Fruit fly (Drosophila melanogaster): Measurements from ENCODE around the gene CG10621.

CG10621 gene

DNA sequence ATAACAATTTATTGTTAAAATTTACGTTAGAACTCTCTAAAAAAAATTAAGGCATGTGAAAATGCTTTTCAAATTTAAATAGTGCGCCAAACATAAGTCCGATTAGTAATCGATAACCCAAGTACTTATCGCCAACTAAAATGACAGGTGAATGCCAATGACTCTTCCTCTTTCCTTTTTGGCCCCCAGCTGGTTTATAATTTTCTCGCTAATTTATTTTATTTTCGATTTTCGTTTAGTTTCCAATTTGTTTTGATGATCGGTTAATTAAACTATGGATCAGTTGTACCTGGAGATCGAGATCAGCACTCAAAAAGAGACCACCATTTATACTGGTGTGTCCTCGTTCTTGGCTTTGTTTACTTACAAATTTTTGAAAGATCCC, 5.5 kb downstream of the CG10621 start, which contains the start of gene CG10428:
TSS of gene CG10428 (plus strand) at position 161 of the 385 bp plus-strand sequence.
- TF ChIP-seq cnc (optimal IDR thresholded peaks at IDR 0.05) = no peak
- no peak for TF ChIP-seq pad (GFP tag; optimal IDR thresholded peaks at IDR 0.05)
- TF ChIP-seq toe (GFP tag; optimal IDR thresholded peaks at IDR 0.05) = no peak
- TF ChIP-seq bab1 (GFP tag; optimal IDR thresholded peaks at IDR 0.05) = peak; percentile 8
- no peak for TF ChIP-seq Crg-1 (GFP tag; optimal IDR thresholded peaks at IDR 0.05)
- no peak for TF ChIP-seq CG12768 (GFP tag; optimal IDR thresholded peaks at IDR 0.05)
- TF ChIP-seq CG14711 (tag; optimal IDR thresholded peaks at IDR 0.05) = no peak
- no peak for TF ChIP-seq kay (GFP tag; ENCODE audit: borderline replicate concordance)

DNA sequence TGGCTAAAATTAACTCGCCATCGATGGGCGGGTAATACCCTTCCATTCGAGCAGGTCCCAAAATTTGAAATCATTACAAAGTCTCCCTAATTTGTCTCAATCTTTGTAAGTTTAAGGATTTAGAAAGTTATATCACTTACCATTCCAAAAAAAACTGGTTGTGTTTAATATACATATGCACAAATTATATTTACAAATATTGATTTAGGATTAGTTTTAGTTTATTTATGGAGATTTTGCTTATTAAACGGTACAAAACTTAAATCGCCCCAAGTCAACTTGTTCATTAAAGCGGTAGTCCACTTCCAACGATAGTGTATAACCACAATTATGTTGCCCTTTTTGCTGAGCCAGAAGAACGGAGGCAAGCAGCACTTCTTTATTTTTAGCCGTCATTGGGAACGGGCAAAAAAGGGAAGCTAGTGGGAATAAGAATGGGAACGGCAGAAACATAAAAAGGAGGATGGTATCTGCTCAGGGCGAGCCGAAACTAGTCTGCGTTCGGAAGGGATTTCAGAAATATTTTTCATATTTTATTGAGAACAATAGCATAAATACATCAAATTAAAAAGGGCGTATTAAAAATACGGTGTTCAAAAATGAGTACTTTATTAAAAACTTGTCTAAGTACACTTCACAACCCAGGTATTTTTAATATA, 6.0 kb downstream of the CG10621 start:
- no peak for TF ChIP-seq pad (GFP tag; optimal IDR thresholded peaks at IDR 0.05)
- peak; percentile 0 for TF ChIP-seq CG7101 (tag; optimal IDR thresholded peaks at IDR 0.05)
- TF ChIP-seq tj (GFP tag; optimal IDR thresholded peaks at IDR 0.05) = peak; percentile 19
- TF ChIP-seq CG11617 (GFP tag; optimal IDR thresholded peaks at IDR 0.05) = no peak

DNA sequence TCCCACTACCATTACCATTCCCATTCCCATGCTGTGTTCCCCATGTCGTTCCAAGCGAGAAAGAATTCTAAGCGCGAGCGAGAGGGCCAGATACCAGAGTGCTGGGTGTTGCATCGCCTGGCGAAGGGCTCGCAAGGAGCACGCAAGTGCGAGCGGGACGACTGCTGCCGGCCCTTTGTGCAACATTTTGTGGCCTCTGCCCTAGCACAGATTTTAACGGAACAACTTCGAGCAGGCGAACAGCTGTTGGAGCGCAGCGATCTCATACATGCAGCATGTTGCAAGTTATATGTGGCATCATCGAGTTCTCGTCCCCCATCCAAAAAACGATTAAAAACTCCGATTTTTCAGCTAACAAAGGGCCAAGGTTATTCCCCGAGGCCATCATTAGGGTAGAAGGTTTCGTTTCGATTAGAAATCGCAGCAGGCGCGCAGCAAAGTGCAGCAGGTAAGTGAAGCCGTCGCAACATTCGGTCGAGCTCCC, 6.7 kb downstream of the CG10621 start:
- TF ChIP-seq Mnt (GFP tag; optimal IDR thresholded peaks at IDR 0.05) (no peak), pad (GFP tag; optimal IDR thresholded peaks at IDR 0.05) (peak; percentile 31)

DNA sequence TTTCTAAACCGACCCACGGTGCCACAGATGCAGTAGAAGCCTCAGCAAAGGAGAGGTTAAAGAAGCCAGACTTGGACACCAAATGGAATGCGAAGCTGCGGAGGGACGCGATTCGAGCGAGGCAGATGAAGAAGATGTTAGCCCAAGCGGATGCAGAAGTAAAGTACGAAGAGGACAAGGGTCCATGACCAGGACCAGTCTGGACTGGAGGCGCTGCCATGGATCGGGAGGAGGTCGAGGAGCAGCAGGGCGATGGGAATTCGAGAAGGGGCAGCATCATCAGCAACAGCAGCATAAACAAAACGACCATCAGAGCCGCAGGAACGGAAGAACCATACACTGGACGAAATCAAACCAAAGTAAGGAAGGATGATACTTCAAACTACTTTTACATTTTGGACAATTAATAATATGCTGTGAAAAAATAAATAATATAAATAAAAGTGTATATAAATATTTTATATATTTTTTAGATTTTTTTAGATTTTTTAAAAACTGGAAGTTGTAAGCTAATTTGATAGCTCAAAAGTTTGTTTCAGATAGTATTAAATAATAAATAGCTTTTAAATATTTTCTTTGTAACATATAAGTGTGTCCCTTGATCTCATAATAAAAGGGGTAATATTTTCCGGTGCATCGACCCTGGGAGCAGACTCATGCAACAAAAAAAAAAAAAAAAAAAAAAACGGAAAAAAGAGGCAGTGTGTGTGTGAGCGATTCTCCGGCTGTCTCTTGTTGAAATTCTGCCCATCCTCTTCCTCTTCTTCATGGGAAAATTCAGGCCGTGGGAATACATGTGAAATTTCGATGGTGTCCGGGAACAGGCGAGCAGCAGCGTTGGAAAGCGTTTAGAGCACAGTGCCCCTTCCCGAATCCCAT, 7.4 kb downstream of the CG10621 start:
- TF ChIP-seq CG11617 (GFP tag; optimal IDR thresholded peaks at IDR 0.05) = no peak
- TF ChIP-seq CG12768 (GFP tag; optimal IDR thresholded peaks at IDR 0.05) = no peak
- no peak for TF ChIP-seq CG7101 (tag; optimal IDR thresholded peaks at IDR 0.05)
- no peak for TF ChIP-seq Mnt (GFP tag; optimal IDR thresholded peaks at IDR 0.05)
- no peak for TF ChIP-seq cnc (optimal IDR thresholded peaks at IDR 0.05)
- no peak for TF ChIP-seq ovo (GFP tag; optimal IDR thresholded peaks at IDR 0.05)
- TF ChIP-seq bab1 (GFP tag; optimal IDR thresholded peaks at IDR 0.05) = no peak
- TF ChIP-seq CG5204 (GFP tag; optimal IDR thresholded peaks at IDR 0.05) = no peak
- no peak for TF ChIP-seq tj (GFP tag; optimal IDR thresholded peaks at IDR 0.05)
- TF ChIP-seq CG1620 (GFP tag; optimal IDR thresholded peaks at IDR 0.05) = no peak
- TF ChIP-seq cic (GFP tag; optimal IDR thresholded peaks at IDR 0.05) = no peak
- no peak for TF ChIP-seq toe (GFP tag; optimal IDR thresholded peaks at IDR 0.05)
- TF ChIP-seq CG33017 (tag; optimal IDR thresholded peaks at IDR 0.05) = no peak
- TF ChIP-seq Clk (GFP tag; optimal IDR thresholded peaks at IDR 0.05) = no peak
- TF ChIP-seq CG14711 (tag; optimal IDR thresholded peaks at IDR 0.05) = no peak

DNA sequence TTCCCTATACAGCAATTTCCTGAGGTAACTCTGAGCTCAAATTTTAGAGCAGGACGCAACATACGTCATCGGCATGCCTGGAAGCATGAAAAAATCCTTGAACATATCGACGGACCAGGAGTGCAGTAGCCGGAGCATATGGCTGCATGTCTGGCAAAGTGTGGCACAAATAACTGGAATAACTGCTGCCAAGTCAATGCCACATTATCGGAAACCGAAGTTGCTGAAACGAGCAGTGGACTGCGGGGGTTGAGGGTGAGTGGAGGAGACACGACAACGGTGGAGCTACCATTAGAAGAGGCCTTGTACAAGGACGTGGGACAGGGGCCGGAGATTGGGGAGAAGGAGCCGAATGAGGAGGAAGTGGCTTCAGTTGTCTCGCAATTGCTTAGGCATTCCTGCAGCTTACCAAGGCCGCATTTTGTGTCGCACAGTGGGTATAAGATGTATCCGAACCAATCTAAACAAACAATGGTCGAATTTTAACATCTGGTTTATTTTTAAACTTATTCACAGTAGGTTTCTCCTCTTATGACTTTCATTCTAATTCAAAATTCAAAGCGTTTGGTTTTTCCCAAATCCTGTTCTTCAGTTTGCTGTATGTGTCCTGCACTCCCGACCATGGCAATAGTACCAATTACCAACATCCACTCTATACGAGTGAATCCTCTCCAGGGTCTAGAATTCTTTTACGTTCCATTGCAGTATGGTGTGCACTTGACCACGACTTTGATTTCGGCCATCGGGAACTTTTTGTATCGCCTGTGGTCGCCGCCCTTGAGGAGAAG, 8.3 kb downstream of the CG10621 start, which contains the start of gene CG46304:
TSS of gene CG46304 (plus strand) at position 541 of the 788 bp plus-strand sequence.
- TF ChIP-seq CG11617 (GFP tag; optimal IDR thresholded peaks at IDR 0.05) (no peak), CG14711 (tag; optimal IDR thresholded peaks at IDR 0.05) (no peak), pad (GFP tag; optimal IDR thresholded peaks at IDR 0.05) (no peak)

DNA sequence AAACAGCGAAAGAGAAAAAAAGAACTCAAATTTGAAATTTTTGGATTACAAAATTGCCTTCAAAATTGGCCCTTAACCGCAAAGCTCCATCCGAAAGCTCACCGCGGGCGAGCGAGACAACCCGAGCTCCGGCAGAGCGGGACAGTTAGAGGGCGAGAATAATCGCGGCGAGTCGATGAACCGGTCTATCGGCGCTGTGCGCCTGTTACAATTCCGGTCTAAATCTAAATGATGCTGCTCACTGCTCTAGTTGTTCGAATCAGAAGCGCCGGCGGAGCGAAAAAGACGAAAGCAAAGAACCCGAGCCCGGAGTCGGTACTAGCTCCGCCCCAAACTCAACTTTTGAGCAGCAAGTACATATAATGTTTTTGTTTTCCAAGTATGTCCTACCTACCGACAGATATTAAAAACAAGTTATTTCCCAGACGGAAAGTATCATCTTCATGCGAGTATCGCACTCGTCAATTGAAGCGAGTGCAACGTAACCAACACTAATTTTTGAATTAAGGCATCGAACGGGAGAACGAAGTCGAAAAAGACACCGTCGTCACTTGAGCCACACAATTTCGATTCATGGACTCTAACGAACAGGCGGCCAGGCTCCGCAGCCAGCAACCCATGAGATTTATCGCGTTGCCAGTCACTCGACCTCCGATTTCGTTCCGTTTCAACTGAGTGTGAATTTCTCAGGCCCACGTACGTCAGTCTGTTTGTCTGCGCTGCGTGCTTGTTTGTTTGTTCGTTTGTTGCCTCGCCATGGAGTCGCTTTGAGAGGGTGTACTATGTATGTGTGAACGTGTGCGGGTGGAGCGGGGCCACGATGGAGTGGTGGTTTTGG, 9.8 kb downstream of the CG10621 start:
- TF ChIP-seq kay (GFP tag; ENCODE audit: borderline replicate concordance) (no peak), CG12768 (GFP tag; optimal IDR thresholded peaks at IDR 0.05) (peak; percentile 66), CG1620 (GFP tag; optimal IDR thresholded peaks at IDR 0.05) (peak; percentile 21), tj (GFP tag; optimal IDR thresholded peaks at IDR 0.05) (peak; percentile 52), CG7045 (GFP tag; optimal IDR thresholded peaks at IDR 0.05) (no peak), cnc (optimal IDR thresholded peaks at IDR 0.05) (no peak), CG11617 (GFP tag; optimal IDR thresholded peaks at IDR 0.05) (no peak), Clk (GFP tag; optimal IDR thresholded peaks at IDR 0.05) (no peak), cic (GFP tag; optimal IDR thresholded peaks at IDR 0.05) (peak; percentile 50), pad (GFP tag; optimal IDR thresholded peaks at IDR 0.05) (peak; percentile 36), Crg-1 (GFP tag; optimal IDR thresholded peaks at IDR 0.05) (no peak), CG33017 (tag; optimal IDR thresholded peaks at IDR 0.05) (no peak), toe (GFP tag; optimal IDR thresholded peaks at IDR 0.05) (peak; percentile 23), bab1 (GFP tag; optimal IDR thresholded peaks at IDR 0.05) (peak; percentile 21), CG5204 (GFP tag; optimal IDR thresholded peaks at IDR 0.05) (no peak), CG14711 (tag; optimal IDR thresholded peaks at IDR 0.05) (no peak), CG7101 (tag; optimal IDR thresholded peaks at IDR 0.05) (no peak), ovo (GFP tag; optimal IDR thresholded peaks at IDR 0.05) (no peak), Mnt (GFP tag; optimal IDR thresholded peaks at IDR 0.05) (no peak), Hr96 (GFP tag; optimal IDR thresholded peaks at IDR 0.05) (no peak)
